Fruit fly (Drosophila melanogaster) ovary, adult (tissue): Measurements from ENCODE around the gene zfh1.

ENCODE experiments used
- CG17801 ChIP-seq: fragments of 200-800 bp; optimal IDR thresholded peaks from 2 replicates; lab custom pipeline; 2019; ENCODE audit warnings: missing biosample characterization, mild to moderate bottlenecking, missing genetic modification characterization, moderate library complexity; ENCODE audit not compliant: partially characterized antibody

Gene zfh1

DNA sequence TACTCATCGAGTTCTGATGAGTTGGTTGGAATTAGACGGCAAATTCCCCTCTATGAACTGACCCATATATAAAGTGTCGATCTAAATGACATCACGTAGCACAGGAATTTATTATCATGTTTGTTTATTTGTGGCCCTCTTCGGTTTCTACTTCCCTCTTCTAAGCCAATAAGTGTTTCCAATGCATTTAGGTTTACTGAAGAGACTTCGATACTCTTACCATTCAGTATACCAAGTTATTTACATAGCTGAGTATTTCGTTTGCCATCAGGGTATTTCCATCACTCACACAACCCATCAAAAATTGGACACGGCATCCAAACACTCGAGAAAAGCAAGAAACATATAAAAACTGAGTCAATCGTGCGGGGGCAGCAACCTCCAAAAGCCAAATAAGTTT is 50.5 kb downstream of the zfh1 start:
- TF ChIP-seq CG17801 (GFP tag; lab: Kevin White, UChicago): no peak

DNA sequence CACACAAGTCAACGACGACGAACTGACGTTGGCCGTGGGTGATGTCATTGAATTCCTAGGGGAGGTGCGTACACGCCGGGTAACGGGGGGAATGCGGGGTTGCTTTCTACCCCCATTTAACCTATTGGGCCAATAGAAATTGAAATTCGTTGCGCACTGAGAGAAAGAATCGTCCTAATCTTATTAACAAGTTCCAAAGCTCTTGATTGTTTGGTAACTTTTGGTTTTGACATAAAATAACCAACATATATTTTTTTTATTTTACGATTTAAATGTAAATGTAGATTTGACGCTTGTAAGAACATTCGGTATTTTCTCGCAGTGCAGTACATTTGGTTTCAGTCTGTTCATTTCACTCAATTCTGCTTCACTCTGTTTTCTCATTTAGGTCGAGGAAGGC is 51.5 kb downstream of the zfh1 start:
- peak; percentile 38 for TF ChIP-seq CG17801 (GFP tag; lab: Kevin White, UChicago)

DNA sequence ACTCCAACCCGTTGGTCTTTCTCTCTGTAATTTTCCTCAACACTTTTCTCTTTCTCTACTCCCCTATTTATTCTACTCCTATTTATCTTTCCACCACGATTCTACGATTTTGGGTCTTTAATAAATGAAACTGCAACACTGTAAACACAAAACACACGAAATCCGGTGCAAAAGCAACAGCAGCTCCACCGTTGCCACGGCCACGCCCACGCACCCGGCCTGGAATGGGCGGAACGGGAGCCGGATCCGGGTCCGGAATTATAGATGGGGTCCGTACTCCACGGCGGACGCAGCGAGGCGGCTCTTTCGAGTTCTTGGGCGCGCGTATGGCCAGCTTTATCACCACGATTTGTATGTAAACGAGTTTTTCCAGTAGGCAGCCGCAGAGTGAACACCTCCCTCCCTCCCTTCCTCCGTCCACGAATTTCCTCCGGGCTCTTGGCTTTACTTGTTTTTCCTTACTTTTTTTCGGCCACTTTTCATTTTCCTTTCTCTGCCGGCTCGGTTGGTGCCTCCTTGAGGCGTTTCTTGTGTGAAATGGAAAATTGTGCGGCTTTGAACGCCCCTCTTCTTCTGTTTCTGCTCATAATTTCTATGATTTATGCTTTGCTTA is 55.1 kb downstream of the zfh1 start:
- TF ChIP-seq CG17801 (GFP tag; lab: Kevin White, UChicago): no peak

DNA sequence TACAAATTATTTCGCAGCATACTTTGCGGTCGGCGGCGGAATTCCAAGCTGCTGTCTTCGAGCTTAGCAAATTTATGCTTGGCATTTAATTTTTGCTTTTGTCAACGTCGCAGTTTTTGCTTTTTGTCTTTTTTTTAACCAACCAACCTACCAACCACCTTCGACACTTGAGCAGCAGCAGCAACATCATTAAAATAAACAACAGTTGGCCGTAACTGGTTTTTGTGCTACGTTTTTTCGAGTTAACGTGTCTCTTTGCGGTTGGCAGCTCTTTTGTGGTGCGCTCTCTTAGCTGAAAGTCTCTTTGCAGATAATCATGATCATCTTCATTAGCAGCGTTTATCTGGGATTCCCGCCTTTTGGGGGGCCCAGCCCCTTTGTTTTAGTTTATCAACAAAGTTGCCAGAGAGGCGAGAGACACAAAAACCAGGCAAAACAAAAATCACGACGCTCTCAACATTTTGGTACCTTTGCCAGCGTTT is 56.3 kb downstream of the zfh1 start:
- TF ChIP-seq CG17801 (GFP tag; lab: Kevin White, UChicago): peak; percentile 90

dm6 chr3R:30827544-30827943 is 61.8 kb downstream of the zfh1 start, which contains the start of gene CG15544:
Gene CG15544, plus strand, starts transcription at chr3R:30827819.
- TF ChIP-seq CG17801 (GFP tag; lab: Kevin White, UChicago): no peak

- no peak for TF ChIP-seq CG17801 (GFP tag; lab: Kevin White, UChicago)
Measured at dm6 chr3R:30828433-30829034, 62.8 kb downstream of the zfh1 start.

- TF ChIP-seq CG17801 (GFP tag; lab: Kevin White, UChicago): no peak
Measured at dm6 chr3R:30832130-30832529, 66.4 kb downstream of the zfh1 start.

dm6 chr3R:30833078-30833477 is 67.4 kb downstream of the zfh1 start:
- no peak for TF ChIP-seq CG17801 (GFP tag; lab: Kevin White, UChicago)
